Worm (Caenorhabditis elegans) whole organism, L4 larva: Measurements from ENCODE around the gene rnp-9.

Source experiments
- F10B5.3 ChIP-seq: sonication (generic microtip); optimal IDR thresholded peaks from 2 replicates; lab custom pipeline; 2016; ENCODE audit warnings: mild to moderate bottlenecking, missing genetic modification characterization, missing compliant biosample characterization
- F37D6.2 ChIP-seq: sonication (generic microtip); optimal IDR thresholded peaks from 2 replicates; lab custom pipeline; 2016; ENCODE audit warnings: mild to moderate bottlenecking, missing genetic modification characterization, missing compliant biosample characterization
- F44E2.7 ChIP-seq: fragments of 200-800 bp; sonication (Bioruptor generic); IDR thresholded peaks from 2 replicates; pipeline ENCODE4 v2.1.2; 2022; ENCODE audit warnings: missing genetic modification characterization, missing compliant biosample characterization
- F49E8.2 ChIP-seq: sonication (generic microtip); optimal IDR thresholded peaks from 2 replicates; lab custom pipeline; 2016; ENCODE audit warnings: missing compliant biosample characterization, mild to moderate bottlenecking, missing genetic modification characterization, borderline replicate concordance
- T20F7.1 ChIP-seq: fragments of 200-800 bp; sonication (Bioruptor generic); optimal IDR thresholded peaks from 2 replicates; lab custom pipeline; 2018; ENCODE audit warnings: mild to moderate bottlenecking, missing genetic modification characterization, missing compliant biosample characterization
- T26A8.4 ChIP-seq: fragments of 200-800 bp; sonication (Bioruptor generic); IDR thresholded peaks from 2 replicates; pipeline ENCODE4 v1.3.6; 2022; ENCODE audit warnings: missing genetic modification characterization, missing compliant biosample characterization
- Y5F2A.4 ChIP-seq: fragments of 200-800 bp; sonication (Bioruptor generic); optimal IDR thresholded peaks from 2 replicates; lab custom pipeline; 2018; ENCODE audit warnings: mild to moderate bottlenecking, missing genetic modification characterization, missing compliant biosample characterization
- ceh-62 ChIP-seq: sonication (generic microtip); optimal IDR thresholded peaks from 2 replicates; lab custom pipeline; 2017; ENCODE audit warnings: missing biosample characterization, missing genetic modification characterization
- ceh-82 ChIP-seq: sonication (generic microtip); optimal IDR thresholded peaks from 2 replicates; lab custom pipeline; 2017; ENCODE audit warnings: missing biosample characterization, missing genetic modification characterization
- ces-1 ChIP-seq: fragments of 150-350 bp; sonication (generic microtip); optimal IDR thresholded peaks from 4 replicates; lab custom pipeline; 2014; ENCODE audit warnings: missing biosample characterization, missing genetic modification reagents, missing genetic modification characterization
- ctbp-1 ChIP-seq: fragments of 200-800 bp; sonication (Bioruptor generic); IDR thresholded peaks from 2 replicates; pipeline ENCODE4 v1.3.6; 2022; ENCODE audit warnings: missing genetic modification reagents, missing genetic modification characterization, missing compliant biosample characterization
- daf-19 ChIP-seq: fragments of 200-800 bp; sonication (Bioruptor generic); conservative IDR thresholded peaks from 2 replicates; pipeline ENCODE4 v1.3.6; 2022; ENCODE audit warnings: missing genetic modification characterization, missing compliant biosample characterization
- daf-8 ChIP-seq: fragments of 200-800 bp; sonication (Bioruptor generic); IDR thresholded peaks from 2 replicates; pipeline ENCODE4 v1.3.6; 2022; ENCODE audit warnings: missing genetic modification characterization, missing compliant biosample characterization
- dmd-6 ChIP-seq: fragments of 200-800 bp; sonication (Bioruptor generic); IDR thresholded peaks from 2 replicates; pipeline ENCODE4 v1.3.6; 2022; ENCODE audit warnings: missing genetic modification reagents, missing genetic modification characterization, missing compliant biosample characterization
- dmd-9 ChIP-seq: fragments of 200-800 bp; sonication (Bioruptor generic); IDR thresholded peaks from 2 replicates; pipeline ENCODE4 v1.3.6; 2022; ENCODE audit warnings: missing genetic modification reagents, missing genetic modification characterization, missing compliant biosample characterization
- dpl-1 ChIP-seq: fragments of 150-350 bp; optimal IDR thresholded peaks from 2 replicates; lab custom pipeline; 2014; ENCODE audit warnings: missing biosample characterization, missing genetic modification reagents, missing genetic modification characterization
- egl-27 ChIP-seq: sonication (generic microtip); optimal IDR thresholded peaks from 3 replicates; lab custom pipeline; 2017; ENCODE audit warnings: missing biosample characterization, missing genetic modification reagents, missing genetic modification characterization
- egl-43 ChIP-seq: fragments of 200-800 bp; sonication (Bioruptor generic); IDR thresholded peaks from 2 replicates; pipeline ENCODE4 v1.3.6; 2022; ENCODE audit warnings: missing genetic modification reagents, missing genetic modification characterization, missing compliant biosample characterization
- fkh-10 ChIP-seq: fragments of 150-350 bp; optimal IDR thresholded peaks from 2 replicates; lab custom pipeline; 2014; ENCODE audit warnings: missing biosample characterization, missing genetic modification reagents, missing genetic modification characterization
- hif-1 ChIP-seq, 2 experiments: sonication (generic microtip); optimal IDR thresholded peaks; 2 replicates each; lab custom pipeline; 2016 to 2017; ENCODE audit warnings: missing compliant biosample characterization in 2 of 2, missing genetic modification characterization in 2 of 2, missing genetic modification reagents in 2 of 2, missing genotype in 2 of 2, mild to moderate bottlenecking in 1 of 2
- hlh-30 ChIP-seq: sonication (generic microtip); optimal IDR thresholded peaks from 2 replicates; lab custom pipeline; 2017; ENCODE audit warnings: antibody characterized with exemption, mild to moderate bottlenecking, missing genetic modification characterization, missing compliant biosample characterization; ENCODE audit not compliant: insufficient read depth
- lin-29 ChIP-seq: fragments of 200-800 bp; sonication (Bioruptor generic); IDR thresholded peaks from 2 replicates; pipeline ENCODE4 v1.3.6; 2022; ENCODE audit warnings: missing genetic modification reagents, missing genetic modification characterization, missing compliant biosample characterization
- lir-3 ChIP-seq: sonication (generic microtip); optimal IDR thresholded peaks from 2 replicates; lab custom pipeline; 2016; ENCODE audit warnings: mild to moderate bottlenecking, missing genetic modification characterization, missing compliant biosample characterization
- lsy-2 ChIP-seq, 2 experiments: fragments of 150-350 bp in 1 of 2; sonication (generic microtip) in 1 of 2; optimal IDR thresholded peaks; 2 replicates each; lab custom pipeline; 2014 to 2017; ENCODE audit warnings: missing biosample characterization in 2 of 2, missing genetic modification characterization in 2 of 2
- mdl-1 ChIP-seq, 2 experiments: fragments of 150-350 bp in 1 of 2; sonication (generic microtip) in 1 of 2; optimal IDR thresholded peaks; 2 replicates each; lab custom pipeline; 2014 to 2017; ENCODE audit warnings: missing biosample characterization in 2 of 2, missing genetic modification characterization in 2 of 2
- mep-1 ChIP-seq: fragments of 150-350 bp; sonication (generic microtip); optimal IDR thresholded peaks from 3 replicates; lab custom pipeline; 2014; ENCODE audit warnings: missing biosample characterization, missing genetic modification characterization
- mes-2 ChIP-seq: sonication (generic microtip); optimal IDR thresholded peaks from 2 replicates; lab custom pipeline; 2016; ENCODE audit warnings: missing genotype, mild to moderate bottlenecking, missing genetic modification characterization, missing compliant biosample characterization; ENCODE audit not compliant: poor library complexity, severe bottlenecking
- nhr-10 ChIP-seq: fragments of 150-350 bp; optimal IDR thresholded peaks from 2 replicates; lab custom pipeline; 2014; ENCODE audit warnings: missing biosample characterization, missing genetic modification characterization
- nhr-102 ChIP-seq: sonication (generic microtip); optimal IDR thresholded peaks from 2 replicates; lab custom pipeline; 2016; ENCODE audit warnings: mild to moderate bottlenecking, missing genetic modification characterization, moderate library complexity, missing compliant biosample characterization
- nhr-11 ChIP-seq: fragments of 150-350 bp; optimal IDR thresholded peaks from 2 replicates; lab custom pipeline; 2014; ENCODE audit warnings: missing biosample characterization, missing genetic modification characterization
- nhr-111 ChIP-seq: fragments of 200-800 bp; sonication (Bioruptor generic); optimal IDR thresholded peaks from 2 replicates; lab custom pipeline; 2018; ENCODE audit warnings: mild to moderate bottlenecking, missing genetic modification characterization, missing compliant biosample characterization
- nhr-237 ChIP-seq: sonication (generic microtip); optimal IDR thresholded peaks from 2 replicates; lab custom pipeline; 2017; ENCODE audit warnings: missing biosample characterization, missing genetic modification characterization
- nhr-48 ChIP-seq: sonication (generic microtip); optimal IDR thresholded peaks from 2 replicates; lab custom pipeline; 2016; ENCODE audit warnings: mild to moderate bottlenecking, missing genetic modification characterization, missing compliant biosample characterization
- nhr-76 ChIP-seq: fragments of 150-350 bp; optimal IDR thresholded peaks from 2 replicates; lab custom pipeline; 2014; ENCODE audit warnings: missing biosample characterization, missing genetic modification characterization
- nhr-77 ChIP-seq: fragments of 150-350 bp; optimal IDR thresholded peaks from 2 replicates; lab custom pipeline; 2014; ENCODE audit warnings: missing biosample characterization, missing genetic modification characterization
- pha-4 ChIP-seq, 2 experiments: fragments of 150-350 bp in 1 of 2; fragments of 200-800 bp in 1 of 2; sonication (Bioruptor generic) in 1 of 2; IDR thresholded peaks in 1 of 2; optimal IDR thresholded peaks in 1 of 2; 2 replicates each; pipeline versions ENCODE4 v1.3.6 to Lab custom; 2014 to 2022; ENCODE audit warnings: missing genetic modification characterization in 2 of 2, missing genetic modification reagents in 2 of 2, missing biosample characterization in 1 of 2, missing compliant biosample characterization in 1 of 2
- pqm-1 ChIP-seq: sonication (generic microtip); optimal IDR thresholded peaks from 2 replicates; lab custom pipeline; 2017; ENCODE audit warnings: missing biosample characterization, missing genetic modification characterization
- rbr-2 ChIP-seq: sonication (generic microtip); optimal IDR thresholded peaks from 2 replicates; lab custom pipeline; 2016; ENCODE audit warnings: missing genotype, missing genetic modification characterization, missing compliant biosample characterization
- sdz-12 ChIP-seq: fragments of 200-800 bp; sonication (Bioruptor generic); optimal IDR thresholded peaks from 2 replicates; lab custom pipeline; 2018; ENCODE audit warnings: mild to moderate bottlenecking, missing genetic modification characterization, missing compliant biosample characterization
- set-16 ChIP-seq: fragments of 200-800 bp; sonication (Bioruptor generic); IDR thresholded peaks from 2 replicates; pipeline ENCODE4 v1.3.6; 2022; ENCODE audit warnings: missing genetic modification reagents, missing genetic modification characterization, missing compliant biosample characterization
- snpc-1.2 ChIP-seq: fragments of 200-800 bp; sonication (Bioruptor generic); IDR thresholded peaks from 2 replicates; pipeline ENCODE4 v1.3.6; 2022; ENCODE audit warnings: missing genetic modification reagents, missing genetic modification characterization, missing compliant biosample characterization
- spr-1 ChIP-seq: sonication (generic microtip); optimal IDR thresholded peaks from 2 replicates; lab custom pipeline; 2016; ENCODE audit warnings: mild to moderate bottlenecking, missing genetic modification characterization, missing compliant biosample characterization
- spr-3 ChIP-seq: fragments of 200-800 bp; sonication (Bioruptor generic); optimal IDR thresholded peaks from 2 replicates; lab custom pipeline; 2018; ENCODE audit warnings: mild to moderate bottlenecking, missing genetic modification characterization, missing compliant biosample characterization
- tag-97 ChIP-seq: fragments of 200-800 bp; sonication (Bioruptor generic); IDR thresholded peaks from 2 replicates; pipeline ENCODE4 v1.3.6; 2022; ENCODE audit warnings: missing genetic modification characterization, missing compliant biosample characterization
- vab-7 ChIP-seq: fragments of 200-800 bp; sonication (Bioruptor generic); IDR thresholded peaks from 2 replicates; pipeline ENCODE4 v1.3.6; 2022; ENCODE audit warnings: missing genetic modification reagents, missing genetic modification characterization, missing compliant biosample characterization
- zip-11 ChIP-seq: fragments of 200-800 bp; sonication (Bioruptor generic); IDR thresholded peaks from 2 replicates; pipeline ENCODE4 v1.3.6; 2022; ENCODE audit warnings: missing genetic modification characterization, missing compliant biosample characterization
- ztf-11 ChIP-seq: fragments of 150-350 bp; optimal IDR thresholded peaks from 2 replicates; lab custom pipeline; 2014; ENCODE audit warnings: missing biosample characterization, missing genetic modification characterization
- ztf-7 ChIP-seq: fragments of 150-350 bp; optimal IDR thresholded peaks from 2 replicates; lab custom pipeline; 2014; ENCODE audit warnings: missing biosample characterization, missing genetic modification characterization

rnp-9 gene

DNA sequence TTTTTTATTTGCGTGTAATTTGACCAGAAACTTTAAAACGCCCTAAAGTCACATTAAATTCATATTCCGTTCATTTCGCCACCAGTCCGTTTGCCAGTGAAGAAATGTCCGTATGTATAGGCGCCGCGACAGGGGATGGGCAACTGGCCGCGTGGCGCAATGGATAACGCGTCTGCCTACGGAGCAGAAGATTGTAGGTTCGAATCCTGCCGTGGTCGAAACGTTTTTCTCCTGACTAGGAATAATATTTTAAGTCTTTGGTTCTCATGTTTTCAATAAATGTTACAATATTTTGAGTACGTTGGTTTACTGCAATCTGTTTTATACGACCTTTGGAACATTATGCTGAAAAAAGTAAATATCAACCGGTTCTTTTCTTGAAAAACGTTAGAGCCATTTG, 22.1 kb upstream of the rnp-9 start (continued):
- TF ChIP-seq set-16 (peak; percentile 26; the same call in 1 of the 2 replicates), spr-3 (GFP tag; lab: Kevin White, UChicago) (peak; percentile 59), T26A8.4 (peak; percentile 84), lin-29 (GFP tag; lab: Robert Waterston, UW) (0 out of 2 replicates have a peak, but pooled peaks have one; percentile 63), ceh-62 (tag; lab: Kevin White, UChicago) (no peak), snpc-1.2 (GFP tag; lab: Robert Waterston, UW) (peak; percentile 88), zip-11 (GFP tag; lab: Robert Waterston, UW) (no peak), nhr-11 (tag; lab: Kevin White, UChicago) (peak; percentile 47), ctbp-1 (GFP tag; lab: Robert Waterston, UW) (peak; percentile 77; the same call in 1 of the 2 replicates), sdz-12 (peak; percentile 84)

DNA sequence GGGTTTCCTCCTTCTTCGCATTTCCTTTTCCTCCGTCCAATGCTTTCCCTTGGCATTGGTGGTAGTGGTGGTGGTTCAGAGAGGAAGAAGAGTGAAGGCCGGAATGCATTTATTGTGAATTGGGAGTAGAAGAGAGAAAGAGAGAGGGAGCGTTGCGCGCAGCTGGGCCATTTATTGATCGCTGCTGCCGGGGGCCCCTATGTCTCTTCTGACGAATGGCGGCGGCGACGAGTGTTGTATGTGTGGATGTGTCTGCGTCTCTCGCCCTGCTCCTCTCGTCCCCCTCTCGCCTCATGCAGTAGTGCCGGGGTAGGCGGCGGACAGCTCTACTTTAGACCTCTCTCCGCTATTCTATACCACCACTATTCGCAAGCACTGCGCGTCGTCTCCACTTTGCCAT, 20.5 kb upstream of the rnp-9 start, which contains the start of gene unc-115:
unc-115 (plus strand) TSS at position 301 of the 400 bp plus-strand sequence.
- peak; percentile 74 for TF ChIP-seq ces-1
- peak; percentile 40 for TF ChIP-seq nhr-102 (tag; lab: Kevin White, UChicago)
- no peak for TF ChIP-seq ceh-82
- TF ChIP-seq F49E8.2 (tag; lab: Kevin White, UChicago), result no peak
- no peak for TF ChIP-seq dmd-9 (GFP tag; lab: Robert Waterston, UW)
- TF ChIP-seq F37D6.2, result peak; percentile 86
- peak; percentile 35 for TF ChIP-seq F10B5.3 (tag; lab: Kevin White, UChicago)
- peak; percentile 87 for TF ChIP-seq mep-1 (tag; lab: Kevin White, UChicago)
- peak; percentile 48 for TF ChIP-seq dmd-6 (GFP tag; lab: Robert Waterston, UW)
- peak; percentile 52 for TF ChIP-seq spr-1 (tag; lab: Kevin White, UChicago)
- TF ChIP-seq daf-8 (GFP tag; lab: Robert Waterston, UW), result 0 out of 2 replicates have a peak, but pooled peaks have one; percentile 59
- no peak for TF ChIP-seq nhr-237 (tag; lab: Kevin White, UChicago)
- peak; percentile 93 for TF ChIP-seq egl-43 (GFP tag; lab: Robert Waterston, UW)
- peak; percentile 96 for TF ChIP-seq set-16
- TF ChIP-seq sdz-12, result no peak
- TF ChIP-seq daf-19, result no peak
- TF ChIP-seq nhr-111 (GFP tag; lab: Kevin White, UChicago), result no peak
- no peak for TF ChIP-seq F44E2.7 (GFP tag; lab: Robert Waterston, UW)
- TF ChIP-seq tag-97 (GFP tag; lab: Robert Waterston, UW), result no peak
- peak in 1 of 2 experiments; percentile 69 for TF ChIP-seq hif-1 (tag; optimal IDR thresholded peaks at IDR 0.05; lab: Kevin White, UChicago)
- peak; percentile 57 for TF ChIP-seq nhr-48
- TF ChIP-seq Y5F2A.4 (GFP tag; lab: Kevin White, UChicago), result no peak
- no peak for TF ChIP-seq ztf-11 (tag; lab: Kevin White, UChicago)
- TF ChIP-seq nhr-77, result no peak
- peak; percentile 91 for TF ChIP-seq rbr-2 (tag; lab: Kevin White, UChicago)
- no peak for TF ChIP-seq ztf-7
- TF ChIP-seq egl-27 (tag; lab: Kevin White, UChicago), result no peak
- TF ChIP-seq mes-2 (tag; lab: Kevin White, UChicago), result peak; percentile 83
- TF ChIP-seq lin-29 (GFP tag; lab: Robert Waterston, UW), result no peak
- peak; percentile 60 to 63 for TF ChIP-seq lsy-2 (tag; optimal IDR thresholded peaks at IDR 0.05; lab: Kevin White, UChicago)
- peak; percentile 65 for TF ChIP-seq T26A8.4
- TF ChIP-seq T20F7.1, result no peak
- TF ChIP-seq fkh-10 (GFP tag; lab: Kevin White, UChicago), result no peak
- 0 out of 2 replicates have a peak, but pooled peaks have one; percentile 26 for TF ChIP-seq vab-7 (GFP tag; lab: Robert Waterston, UW)
- TF ChIP-seq dpl-1 (GFP tag; lab: Kevin White, UChicago), result peak; percentile 20
- no peak for TF ChIP-seq nhr-76
- TF ChIP-seq lir-3 (tag; lab: Kevin White, UChicago), result peak; percentile 24
- peak; percentile 64 to 75 for TF ChIP-seq mdl-1 (tag; optimal IDR thresholded peaks at IDR 0.05; lab: Kevin White, UChicago)
- TF ChIP-seq nhr-10 (tag; lab: Kevin White, UChicago), result no peak
- TF ChIP-seq snpc-1.2 (GFP tag; lab: Robert Waterston, UW), result peak; percentile 47; the same call in 1 of the 2 replicates
- peak; percentile 78 for TF ChIP-seq pha-4 (GFP tag; IDR thresholded peaks at IDR 0.05; lab: Robert Waterston, UW)
- TF ChIP-seq pha-4 (tag; optimal IDR thresholded peaks at IDR 0.05; lab: Kevin White, UChicago), result no peak
- peak; percentile 72 for TF ChIP-seq hlh-30
- TF ChIP-seq ctbp-1 (GFP tag; lab: Robert Waterston, UW), result peak; percentile 91
- TF ChIP-seq pqm-1 (tag; lab: Kevin White, UChicago), result no peak
